Fruit fly (Drosophila melanogaster) whole organism, embryonic: ENCODE results near the gene CG43450.
A peak's percentile ranks its signal among the peaks of the same experiment; 100 is the strongest.

ENCODE experiments used
- C15 ChIP-seq: fragments of 200-800 bp; sonication (Bioruptor generic); IDR thresholded peaks from 3 replicates; pipeline ENCODE4 v1.3.6; 2022; ENCODE audit warnings: missing biosample characterization, missing genetic modification characterization
- CG10321 ChIP-seq: fragments of 200-800 bp; sonication (Bioruptor generic); IDR thresholded peaks from 2 replicates; pipeline ENCODE4 v1.3.6; 2022; ENCODE audit warnings: missing biosample characterization, missing genetic modification characterization
- CG10366 ChIP-seq: fragments of 200-800 bp; sonication (Bioruptor generic); IDR thresholded peaks from 2 replicates; pipeline ENCODE4 v1.3.6; 2022; ENCODE audit warnings: missing biosample characterization, missing genetic modification characterization
- CG6854 ChIP-seq: fragments of 200-800 bp; sonication (Bioruptor generic); optimal IDR thresholded peaks from 3 replicates; lab custom pipeline; 2017; ENCODE audit warnings: missing biosample characterization, mild to moderate bottlenecking, missing genetic modification characterization
- MESR4 ChIP-seq: fragments of 200-800 bp; sonication (Bioruptor generic); optimal IDR thresholded peaks from 2 replicates; lab custom pipeline; 2018; ENCODE audit warnings: missing biosample characterization, mild to moderate bottlenecking, missing genetic modification characterization, moderate library complexity
- Rfx ChIP-seq: fragments of 200-800 bp; sonication (Bioruptor generic); IDR thresholded peaks from 2 replicates; pipeline ENCODE4 v1.3.6; 2022; ENCODE audit warnings: missing biosample characterization, missing genetic modification characterization

- TF ChIP-seq CG10366 (peak; percentile 89), CG6854 (GFP tag; lab: Kevin White, UChicago) (peak; percentile 62), MESR4 (GFP tag; lab: Kevin White, UChicago) (peak; percentile 19), C15 (GFP tag; lab: Robert Waterston, UW) (0 out of 3 replicates have a peak, but pooled peaks have one; percentile 5), CG10321 (peak; percentile 60), Rfx (GFP tag; lab: Robert Waterston, UW) (peak; percentile 94)
These were observed 26.3 kb downstream of the CG43450 start, which contains the start of gene CG4860 for dm6 chr3R:12221366-12221916.
